Worm (Caenorhabditis elegans) whole organism, L1 larva: ENCODE data around the gene moa-2.

ENCODE experiments used
- F16B12.6 ChIP-seq: fragments of 150-350 bp; optimal IDR thresholded peaks from 2 replicates; lab custom pipeline; 2014; ENCODE audit warnings: missing biosample characterization, missing genetic modification characterization
- Y116A8C.19 ChIP-seq: sonication (generic microtip); optimal IDR thresholded peaks from 2 replicates; lab custom pipeline; 2016; ENCODE audit warnings: missing compliant biosample characterization, missing genetic modification characterization, borderline replicate concordance
- ama-1 ChIP-seq: fragments of 150-350 bp; optimal IDR thresholded peaks from 2 replicates; lab custom pipeline; 2014
- blmp-1 ChIP-seq: fragments of 150-350 bp; optimal IDR thresholded peaks from 2 replicates; lab custom pipeline; 2014; ENCODE audit warnings: missing biosample characterization, missing genetic modification characterization
- ceh-8 ChIP-seq: fragments of 200-800 bp; sonication (Bioruptor generic); optimal IDR thresholded peaks from 2 replicates; lab custom pipeline; 2018; ENCODE audit warnings: mild to moderate bottlenecking, missing genetic modification characterization, moderate library complexity, missing compliant biosample characterization
- ceh-88 ChIP-seq: fragments of 200-800 bp; sonication (Bioruptor generic); IDR thresholded peaks from 2 replicates; pipeline ENCODE4 v1.3.6; 2022; ENCODE audit warnings: missing genetic modification characterization, missing compliant biosample characterization
- ceh-90 ChIP-seq: sonication (generic microtip); optimal IDR thresholded peaks from 2 replicates; lab custom pipeline; 2016; ENCODE audit warnings: missing genetic modification characterization, missing compliant biosample characterization
- ces-1 ChIP-seq: fragments of 150-350 bp; optimal IDR thresholded peaks from 2 replicates; lab custom pipeline; 2014; ENCODE audit warnings: missing biosample characterization, missing genetic modification reagents, missing genetic modification characterization
- dpl-1 ChIP-seq, 3 experiments: fragments of 150-350 bp in 2 of 3; sonication (generic microtip) in 1 of 3; optimal IDR thresholded peaks; 2 replicates each; lab custom pipeline; 2014 to 2017; ENCODE audit warnings: missing biosample characterization in 3 of 3, missing genetic modification characterization in 3 of 3, missing genetic modification reagents in 3 of 3
- elt-3 ChIP-seq, 6 experiments: fragments of 150-350 bp in 1 of 6; sonication (generic microtip); optimal IDR thresholded peaks; 2 replicates each; lab custom pipeline; 2017 to 2018; ENCODE audit warnings: missing biosample characterization in 6 of 6, missing genetic modification characterization in 6 of 6, inconsistent platforms in 1 of 6
- fkh-8 ChIP-seq: sonication (generic microtip); optimal IDR thresholded peaks from 2 replicates; lab custom pipeline; 2016; ENCODE audit warnings: mild to moderate bottlenecking, missing genetic modification characterization, missing compliant biosample characterization
- grh-1 ChIP-seq: fragments of 200-800 bp; sonication (Bioruptor generic); IDR thresholded peaks from 2 replicates; pipeline ENCODE4 v1.3.6; 2022; ENCODE audit warnings: missing genetic modification reagents, missing genetic modification characterization, missing compliant biosample characterization
- hpl-2 ChIP-seq: fragments of 150-350 bp; optimal IDR thresholded peaks from 2 replicates; lab custom pipeline; 2014; ENCODE audit warnings: missing biosample characterization, missing genetic modification reagents, missing genetic modification characterization
- jun-1 ChIP-seq: fragments of 150-350 bp; optimal IDR thresholded peaks from 2 replicates; lab custom pipeline; 2014; ENCODE audit warnings: missing biosample characterization, missing genetic modification reagents, missing genetic modification characterization
- lin-14 ChIP-seq: fragments of 200-800 bp; sonication (Bioruptor generic); optimal IDR thresholded peaks from 2 replicates; lab custom pipeline; 2018; ENCODE audit warnings: mild to moderate bottlenecking, missing genetic modification characterization, moderate library complexity, missing compliant biosample characterization
- lin-39 ChIP-seq: fragments of 150-350 bp; optimal IDR thresholded peaks from 2 replicates; lab custom pipeline; 2014; ENCODE audit warnings: missing biosample characterization, missing genetic modification reagents, missing genetic modification characterization
- lsy-2 ChIP-seq, 2 experiments: fragments of 150-350 bp; optimal IDR thresholded peaks; 2 replicates each; lab custom pipeline; 2014; ENCODE audit warnings: missing biosample characterization in 2 of 2, missing genetic modification characterization in 2 of 2
- mdl-1 ChIP-seq, 2 experiments: fragments of 150-350 bp; optimal IDR thresholded peaks; 2 replicates each; lab custom pipeline; 2014 to 2017; ENCODE audit warnings: missing biosample characterization in 2 of 2, missing genetic modification characterization in 2 of 2, inconsistent platforms in 1 of 2
- nhr-237 ChIP-seq: fragments of 150-350 bp; optimal IDR thresholded peaks from 2 replicates; lab custom pipeline; 2014; ENCODE audit warnings: missing biosample characterization, missing genetic modification characterization
- nhr-28 ChIP-seq: fragments of 150-350 bp; optimal IDR thresholded peaks from 2 replicates; lab custom pipeline; 2014; ENCODE audit warnings: missing biosample characterization, missing genetic modification characterization
- nhr-71 ChIP-seq: sonication (generic microtip); optimal IDR thresholded peaks from 2 replicates; lab custom pipeline; 2016; ENCODE audit warnings: mild to moderate bottlenecking, missing genetic modification characterization, moderate library complexity, missing compliant biosample characterization
- nhr-76 ChIP-seq: sonication (generic microtip); optimal IDR thresholded peaks from 2 replicates; lab custom pipeline; 2017; ENCODE audit warnings: missing biosample characterization, missing genetic modification characterization
- nhr-77 ChIP-seq: fragments of 150-350 bp; optimal IDR thresholded peaks from 2 replicates; lab custom pipeline; 2014; ENCODE audit warnings: missing biosample characterization, missing genetic modification characterization
- nhr-85 ChIP-seq: sonication (generic microtip); peaks from one replicate; lab custom pipeline; 2016; ENCODE audit warnings: missing genetic modification characterization, inconsistent platforms, missing compliant biosample characterization
- nhr-90 ChIP-seq: sonication (generic microtip); optimal IDR thresholded peaks from 2 replicates; lab custom pipeline; 2016; ENCODE audit warnings: mild to moderate bottlenecking, missing genetic modification characterization, missing compliant biosample characterization; ENCODE audit not compliant: poor library complexity
- pag-3 ChIP-seq: sonication (generic microtip); optimal IDR thresholded peaks from 2 replicates; lab custom pipeline; 2017; ENCODE audit warnings: missing genetic modification characterization, mild to moderate bottlenecking, missing compliant biosample characterization, antibody characterized with exemption, borderline replicate concordance; ENCODE audit not compliant: insufficient read depth
- pax-3 ChIP-seq: fragments of 200-800 bp; sonication (Bioruptor generic); optimal IDR thresholded peaks from 2 replicates; lab custom pipeline; 2018; ENCODE audit warnings: mild to moderate bottlenecking, missing genetic modification characterization, moderate library complexity, missing compliant biosample characterization
- pqm-1 ChIP-seq: sonication (generic microtip); optimal IDR thresholded peaks from 3 replicates; lab custom pipeline; 2017; ENCODE audit warnings: missing biosample characterization, missing genetic modification characterization
- rnt-1 ChIP-seq: sonication (generic microtip); optimal IDR thresholded peaks from 2 replicates; lab custom pipeline; 2016; ENCODE audit warnings: mild to moderate bottlenecking, missing genetic modification characterization, moderate library complexity, missing compliant biosample characterization
- skn-1 ChIP-seq: fragments of 150-350 bp; optimal IDR thresholded peaks from 2 replicates; lab custom pipeline; 2014; ENCODE audit warnings: missing biosample characterization, missing genetic modification characterization
- snpc-4 ChIP-seq: fragments of 150-350 bp; optimal IDR thresholded peaks from 2 replicates; lab custom pipeline; 2014; ENCODE audit warnings: missing biosample characterization, missing genetic modification characterization
- snu-23 ChIP-seq: sonication (generic microtip); optimal IDR thresholded peaks from 2 replicates; lab custom pipeline; 2016; ENCODE audit warnings: missing genetic modification characterization, missing compliant biosample characterization
- sptf-1 ChIP-seq: fragments of 150-350 bp; optimal IDR thresholded peaks from 2 replicates; lab custom pipeline; 2014; ENCODE audit warnings: missing biosample characterization, missing genetic modification characterization
- tbx-2 ChIP-seq: sonication (generic microtip); optimal IDR thresholded peaks from 2 replicates; lab custom pipeline; 2016; ENCODE audit warnings: missing genetic modification characterization, missing compliant biosample characterization
- tlp-1 ChIP-seq: fragments of 150-350 bp; optimal IDR thresholded peaks from 2 replicates; lab custom pipeline; 2014; ENCODE audit warnings: missing biosample characterization, missing genetic modification characterization
- unc-130 ChIP-seq: fragments of 150-350 bp; optimal IDR thresholded peaks from 2 replicates; lab custom pipeline; 2017; ENCODE audit warnings: missing biosample characterization, missing genetic modification characterization, inconsistent platforms
- unc-62 ChIP-seq: fragments of 150-350 bp; optimal IDR thresholded peaks from 2 replicates; lab custom pipeline; 2014; ENCODE audit warnings: missing biosample characterization, missing genetic modification reagents, missing genetic modification characterization
- unc-86 ChIP-seq: sonication (generic microtip); optimal IDR thresholded peaks from 2 replicates; lab custom pipeline; 2016; ENCODE audit warnings: missing genetic modification characterization, missing compliant biosample characterization
- unc-98 ChIP-seq: fragments of 200-800 bp; sonication (Bioruptor generic); IDR thresholded peaks from 2 replicates; pipeline ENCODE4 v1.3.6; 2022; ENCODE audit warnings: missing genetic modification characterization, missing compliant biosample characterization
- vab-15 ChIP-seq: sonication (generic microtip); optimal IDR thresholded peaks from 2 replicates; lab custom pipeline; 2017; ENCODE audit warnings: missing genotype, mild to moderate bottlenecking, missing genetic modification characterization, missing compliant biosample characterization
- zag-1 ChIP-seq: fragments of 150-350 bp; optimal IDR thresholded peaks from 2 replicates; lab custom pipeline; 2014; ENCODE audit warnings: missing biosample characterization, missing genetic modification characterization
- ztf-4 ChIP-seq: fragments of 150-350 bp; optimal IDR thresholded peaks from 2 replicates; lab custom pipeline; 2014; ENCODE audit warnings: missing biosample characterization, missing genetic modification characterization

Gene moa-2

DNA sequence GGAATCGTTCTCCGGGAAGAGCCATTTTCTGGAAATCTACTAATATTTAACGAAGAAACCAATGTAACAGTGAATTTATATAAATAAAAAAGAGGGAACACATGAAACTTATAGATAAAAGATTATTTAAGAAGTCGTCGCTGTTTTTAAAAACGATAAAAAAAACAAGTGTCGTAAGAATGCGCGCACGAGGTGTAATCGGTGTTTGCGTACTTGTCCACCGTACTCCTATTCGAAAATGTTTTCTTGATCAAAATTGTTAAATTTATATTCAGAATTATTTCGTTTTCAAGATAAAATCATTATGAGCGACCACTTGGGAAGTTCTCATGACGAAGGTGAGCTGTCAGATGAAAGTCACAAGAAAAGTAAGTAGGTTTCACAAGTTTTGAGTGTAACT lies at the start of gene moa-2, which contains the start of gene cdk-11.1 (continued):
- TF ChIP-seq nhr-76 = no peak
- no peak for TF ChIP-seq grh-1 (GFP tag; lab: Robert Waterston, UW)
- TF ChIP-seq skn-1 (tag; lab: Kevin White, UChicago) = peak; percentile 40
- no peak for TF ChIP-seq nhr-28 (tag; lab: Kevin White, UChicago)
- TF ChIP-seq nhr-237 = no peak
- TF ChIP-seq snpc-4 (tag; lab: Kevin White, UChicago) = no peak
- no peak for TF ChIP-seq lin-14 (GFP tag; lab: Kevin White, UChicago)
- no peak for TF ChIP-seq nhr-90 (tag; lab: Kevin White, UChicago)
- no peak for TF ChIP-seq pag-3 (tag; lab: Kevin White, UChicago)
- peak; percentile 78 for TF ChIP-seq F16B12.6 (tag; lab: Kevin White, UChicago)
- peak; percentile 34 for TF ChIP-seq blmp-1 (tag; lab: Kevin White, UChicago)
- no peak for TF ChIP-seq hpl-2 (GFP tag; lab: Kevin White, UChicago)
- no peak for TF ChIP-seq nhr-77
- no peak for TF ChIP-seq lin-39 (tag; lab: Kevin White, UChicago)
- TF ChIP-seq pqm-1 (tag; lab: Kevin White, UChicago) = no peak
- TF ChIP-seq dpl-1 (GFP tag; optimal IDR thresholded peaks at IDR 0.05; lab: Kevin White, UChicago) = peak; percentile 18 to 51 (median 30)
- TF ChIP-seq zag-1 (tag; lab: Kevin White, UChicago) = no peak
- no peak for TF ChIP-seq fkh-8 (tag; lab: Kevin White, UChicago)
- TF ChIP-seq elt-3 (tag; optimal IDR thresholded peaks at IDR 0.05; lab: Kevin White, UChicago) = peak in 1 of 6 experiments; percentile 15

DNA sequence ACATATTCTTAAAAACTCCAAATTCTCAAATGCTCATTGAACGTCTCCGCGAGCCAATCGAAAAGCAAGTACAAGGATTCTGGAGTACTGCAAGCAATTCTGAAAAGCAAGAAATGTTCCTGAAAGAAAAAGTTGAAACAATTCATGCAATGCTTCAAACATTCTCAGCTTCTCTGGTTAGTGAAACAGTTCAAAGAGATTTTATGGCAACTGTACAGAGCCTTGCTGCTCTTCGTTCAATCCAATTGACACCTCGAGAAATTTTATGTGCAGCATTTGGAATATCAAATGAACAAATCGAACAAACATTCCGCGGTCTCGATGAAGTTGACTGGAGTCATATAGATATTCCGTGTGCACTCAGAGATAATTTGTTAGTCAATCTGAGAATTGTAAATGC lies 37.9 kb upstream of the moa-2 start:
- no peak for TF ChIP-seq jun-1 (tag; lab: Kevin White, UChicago)
- TF ChIP-seq sptf-1 (tag; lab: Kevin White, UChicago) = no peak
- TF ChIP-seq nhr-237 = no peak
- TF ChIP-seq unc-98 (GFP tag; lab: Robert Waterston, UW) = no peak
- TF ChIP-seq ceh-88 (GFP tag; lab: Robert Waterston, UW) = no peak
- no peak for TF ChIP-seq fkh-8 (tag; lab: Kevin White, UChicago)
- TF ChIP-seq tbx-2 (tag; lab: Kevin White, UChicago) = no peak

DNA sequence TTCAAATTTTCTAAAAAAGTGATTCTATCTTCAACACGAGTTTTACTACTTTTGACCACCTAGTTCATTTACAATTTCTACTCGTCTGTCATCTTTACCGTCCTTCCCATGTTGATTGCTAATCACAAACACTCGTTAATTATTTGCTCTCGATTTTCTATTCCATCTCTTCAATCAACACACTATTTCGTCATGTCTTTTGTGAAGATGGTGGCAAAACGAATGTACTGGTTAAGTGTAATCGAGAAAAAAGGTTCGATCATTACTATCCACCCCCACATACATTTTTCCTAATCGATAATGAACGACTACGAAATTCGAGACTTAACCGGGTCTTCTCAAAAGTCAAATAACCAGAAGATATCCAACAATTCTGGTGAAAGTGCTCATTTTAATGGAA lies 25.8 kb upstream of the moa-2 start, which contains the start of gene cpna-2:
Gene cpna-2, plus strand, starts transcription at position 301 of the 400 bp plus-strand sequence.
- TF ChIP-seq unc-98 (GFP tag; lab: Robert Waterston, UW) = no peak
- no peak for TF ChIP-seq tbx-2 (tag; lab: Kevin White, UChicago)
- no peak for TF ChIP-seq mdl-1 (tag; optimal IDR thresholded peaks at IDR 0.05; lab: Kevin White, UChicago)
- no peak for TF ChIP-seq ama-1
- TF ChIP-seq unc-86 (tag; lab: Kevin White, UChicago) = no peak
- no peak for TF ChIP-seq pax-3
- no peak for TF ChIP-seq hpl-2 (GFP tag; lab: Kevin White, UChicago)
- TF ChIP-seq tlp-1 = no peak
- no peak for TF ChIP-seq rnt-1 (tag; lab: Kevin White, UChicago)
- no peak for TF ChIP-seq ceh-8
- TF ChIP-seq vab-15 = no peak
- TF ChIP-seq, all 84 proteins: peak for 0

DNA sequence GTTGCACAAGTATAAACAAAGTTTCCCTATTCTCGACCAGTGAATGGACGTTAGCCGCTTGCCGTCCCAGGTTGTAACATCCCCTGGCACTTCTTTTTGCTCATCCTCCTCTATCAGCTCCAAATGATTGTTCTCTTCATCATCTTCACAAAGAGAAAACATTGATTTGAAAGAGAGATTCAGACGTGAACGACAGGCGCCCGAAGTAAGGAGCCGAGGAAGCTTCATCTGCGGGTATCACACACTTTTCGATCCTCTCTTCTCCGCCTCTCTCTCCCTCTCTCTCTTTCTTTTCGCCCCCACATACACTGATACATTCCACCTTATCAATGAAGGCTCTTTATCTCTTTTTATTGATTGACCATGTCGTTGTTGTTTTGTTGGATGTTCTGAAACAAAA lies 24.0 kb upstream of the moa-2 start:
- TF ChIP-seq ztf-4 (tag; lab: Kevin White, UChicago) (no peak), Y116A8C.19 (tag; lab: Kevin White, UChicago) (no peak), snu-23 (GFP tag; lab: Kevin White, UChicago) (peak; percentile 13), lsy-2 (tag; optimal IDR thresholded peaks at IDR 0.05; lab: Kevin White, UChicago) (peak in 1 of 2 experiments; percentile 28), ceh-90 (tag; lab: Kevin White, UChicago) (no peak), ces-1 (no peak), lin-14 (GFP tag; lab: Kevin White, UChicago) (peak; percentile 69), unc-62 (no peak), nhr-85 (tag; lab: Kevin White, UChicago) (no peak), nhr-71 (tag; lab: Kevin White, UChicago) (peak; percentile 46), unc-130 (peak; percentile 23), rnt-1 (tag; lab: Kevin White, UChicago) (peak; percentile 53)
- TF ChIP-seq, all 84 proteins: peak for 6
